Worm (Caenorhabditis elegans) whole organism, L1 larva: ENCODE measurements around the gene Y39B6A.3.

ENCODE experiments used
- elt-3 ChIP-seq, 6 experiments: fragments of 150-350 bp in 1 of 6; sonication (generic microtip); optimal IDR thresholded peaks; 2 replicates each; lab custom pipeline; 2017 to 2018; ENCODE audit warnings: missing biosample characterization in 6 of 6, missing genetic modification characterization in 6 of 6, inconsistent platforms in 1 of 6
- hlh-4 ChIP-seq: sonication (generic microtip); optimal IDR thresholded peaks from 2 replicates; lab custom pipeline; 2016; ENCODE audit warnings: mild to moderate bottlenecking, missing genetic modification characterization, missing compliant biosample characterization
- nhr-28 ChIP-seq: fragments of 150-350 bp; optimal IDR thresholded peaks from 2 replicates; lab custom pipeline; 2014; ENCODE audit warnings: missing biosample characterization, missing genetic modification characterization
- pqm-1 ChIP-seq: sonication (generic microtip); optimal IDR thresholded peaks from 3 replicates; lab custom pipeline; 2017; ENCODE audit warnings: missing biosample characterization, missing genetic modification characterization
- sup-37 ChIP-seq: fragments of 200-800 bp; sonication (Bioruptor generic); optimal IDR thresholded peaks from 2 replicates; lab custom pipeline; 2018; ENCODE audit warnings: mild to moderate bottlenecking, missing genetic modification characterization, missing compliant biosample characterization
- zag-1 ChIP-seq: fragments of 150-350 bp; optimal IDR thresholded peaks from 2 replicates; lab custom pipeline; 2014; ENCODE audit warnings: missing biosample characterization, missing genetic modification characterization
- ztf-4 ChIP-seq: fragments of 150-350 bp; optimal IDR thresholded peaks from 2 replicates; lab custom pipeline; 2014; ENCODE audit warnings: missing biosample characterization, missing genetic modification characterization

DNA sequence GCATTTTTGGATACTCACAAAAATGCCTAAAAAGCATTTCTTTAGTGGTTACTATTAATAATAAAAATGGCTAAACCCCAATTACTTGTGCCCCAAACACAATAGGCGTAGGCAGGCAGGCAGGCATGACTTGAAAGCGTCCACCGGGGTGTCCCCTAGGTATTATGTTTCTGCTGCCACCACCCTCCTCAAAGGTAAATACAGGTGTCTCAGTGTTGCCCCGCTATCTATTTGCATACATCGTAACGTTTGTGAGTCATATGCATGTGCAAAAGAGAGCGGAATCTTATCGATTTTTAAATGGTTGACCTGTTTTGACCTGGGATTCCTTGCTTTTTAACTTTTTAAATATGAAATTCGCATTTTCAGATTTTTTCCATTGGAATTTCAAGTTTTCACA lies 36.6 kb downstream of the Y39B6A.3 start:
- TF ChIP-seq hlh-4 (no peak), nhr-28 (tag; lab: Kevin White, UChicago) (no peak), elt-3 (tag; optimal IDR thresholded peaks at IDR 0.05; lab: Kevin White, UChicago) (no peak), pqm-1 (no peak), zag-1 (tag; lab: Kevin White, UChicago) (no peak), ztf-4 (no peak), sup-37 (no peak)
